Worm (Caenorhabditis elegans) whole organism, midembryonic: ENCODE measurements around the gene irld-34.

Source experiments
- flt-1 ChIP-seq: fragments of 200-800 bp; sonication (Bioruptor generic); IDR thresholded peaks from 2 replicates; pipeline ENCODE4 v1.3.6; 2022; ENCODE audit warnings: missing genetic modification characterization, missing compliant biosample characterization
- ref-1 ChIP-seq: fragments of 200-800 bp; sonication (Bioruptor generic); conservative IDR thresholded peaks from 2 replicates; pipeline ENCODE4 v1.3.6; 2022; ENCODE audit warnings: missing genetic modification reagents, missing genetic modification characterization, missing compliant biosample characterization
- ztf-23 ChIP-seq: fragments of 200-800 bp; sonication (Bioruptor generic); IDR thresholded peaks from 2 replicates; pipeline ENCODE4 v1.3.6; 2022; ENCODE audit warnings: missing genetic modification reagents, missing genetic modification characterization, missing compliant biosample characterization

ce11 chrIII:9115745-9116144 lies 39.1 kb upstream of the irld-34 start:
- TF ChIP-seq ref-1 (GFP tag; lab: Robert Waterston, UW), result no peak
- TF ChIP-seq flt-1, result no peak
- no peak for TF ChIP-seq ztf-23 (GFP tag; lab: Robert Waterston, UW)
